Worm (Caenorhabditis elegans) whole organism, young adult: Measurements from ENCODE around the gene fipr-25.

ENCODE experiments used
- B0336.3 ChIP-seq: fragments of 200-800 bp; sonication (Bioruptor generic); IDR thresholded peaks from 2 replicates; pipeline ENCODE4 v1.3.6; 2022; ENCODE audit warnings: missing genetic modification characterization, missing compliant biosample characterization
- F10E7.11 ChIP-seq: sonication (generic microtip); optimal IDR thresholded peaks from 2 replicates; lab custom pipeline; 2017; ENCODE audit warnings: mild to moderate bottlenecking, missing genetic modification characterization, moderate library complexity, missing compliant biosample characterization
- F22D6.2 ChIP-seq: sonication (generic microtip); optimal IDR thresholded peaks from 2 replicates; lab custom pipeline; 2016; ENCODE audit warnings: mild to moderate bottlenecking, missing genetic modification characterization, missing compliant biosample characterization
- F39B2.1 ChIP-seq: fragments of 200-800 bp; sonication (Bioruptor generic); IDR thresholded peaks from 2 replicates; pipeline ENCODE4 v1.3.6; 2022; ENCODE audit warnings: missing genetic modification reagents, missing genetic modification characterization, missing compliant biosample characterization
- F52B5.7 ChIP-seq: sonication (generic microtip); optimal IDR thresholded peaks from 2 replicates; lab custom pipeline; 2016; ENCODE audit warnings: mild to moderate bottlenecking, missing genetic modification characterization, missing compliant biosample characterization
- F57A8.1 ChIP-seq: fragments of 200-800 bp; sonication (Bioruptor generic); optimal IDR thresholded peaks from 2 replicates; lab custom pipeline; 2018; ENCODE audit warnings: mild to moderate bottlenecking, missing genetic modification characterization, moderate library complexity, missing compliant biosample characterization
- K11D2.4 ChIP-seq: fragments of 200-800 bp; sonication (Bioruptor generic); IDR thresholded peaks from 2 replicates; pipeline ENCODE4 v1.3.6; 2022; ENCODE audit warnings: missing genetic modification reagents, missing genetic modification characterization, missing compliant biosample characterization
- K12H6.12 ChIP-seq: fragments of 200-800 bp; sonication (Bioruptor generic); optimal IDR thresholded peaks from 2 replicates; lab custom pipeline; 2018; ENCODE audit warnings: mild to moderate bottlenecking, missing genetic modification characterization, missing compliant biosample characterization
- T07F8.4 ChIP-seq: sonication (generic microtip); optimal IDR thresholded peaks from 2 replicates; lab custom pipeline; 2016; ENCODE audit warnings: mild to moderate bottlenecking, missing genetic modification characterization, moderate library complexity, missing compliant biosample characterization
- Y53G8AR.9 ChIP-seq: fragments of 200-800 bp; sonication (Bioruptor generic); conservative IDR thresholded peaks from 2 replicates; pipeline ENCODE4 v1.3.6; 2022; ENCODE audit warnings: missing genetic modification reagents, missing genetic modification characterization, missing compliant biosample characterization
- Y56A3A.18 ChIP-seq: fragments of 200-800 bp; sonication (Bioruptor generic); IDR thresholded peaks from 2 replicates; pipeline ENCODE4 v1.3.6; 2022; ENCODE audit warnings: missing genetic modification reagents, missing genetic modification characterization, missing compliant biosample characterization
- Y79H2A.3 ChIP-seq: fragments of 200-800 bp; sonication (Bioruptor generic); conservative IDR thresholded peaks from 2 replicates; pipeline ENCODE4 v1.3.6; 2022; ENCODE audit warnings: missing genetic modification reagents, missing genetic modification characterization, missing compliant biosample characterization
- athp-1 ChIP-seq: sonication (generic microtip); optimal IDR thresholded peaks from 2 replicates; lab custom pipeline; 2017; ENCODE audit warnings: mild to moderate bottlenecking, missing genetic modification characterization, missing compliant biosample characterization
- attf-3 ChIP-seq: fragments of 200-800 bp; sonication (Bioruptor generic); conservative IDR thresholded peaks from 2 replicates; pipeline ENCODE4 v1.3.6; 2022; ENCODE audit warnings: missing genetic modification reagents, missing genetic modification characterization, missing compliant biosample characterization
- cebp-1 ChIP-seq, 2 experiments: fragments of 200-800 bp in 1 of 2; sonication (Bioruptor generic) in 1 of 2; sonication (generic microtip) in 1 of 2; IDR thresholded peaks in 1 of 2; optimal IDR thresholded peaks in 1 of 2; 2 replicates each; pipeline versions ENCODE4 v1.3.6 to Lab custom; 2017 to 2022; ENCODE audit warnings: missing compliant biosample characterization in 2 of 2, missing genetic modification characterization in 2 of 2, mild to moderate bottlenecking in 1 of 2, missing genetic modification reagents in 1 of 2, moderate library complexity in 1 of 2
- ceh-100 ChIP-seq: fragments of 200-800 bp; sonication (Bioruptor generic); IDR thresholded peaks from 2 replicates; pipeline ENCODE4 v1.3.6; 2022; ENCODE audit warnings: missing genetic modification reagents, missing genetic modification characterization, missing compliant biosample characterization
- ceh-27 ChIP-seq: fragments of 200-800 bp; sonication (Bioruptor generic); optimal IDR thresholded peaks from 2 replicates; lab custom pipeline; 2018; ENCODE audit warnings: mild to moderate bottlenecking, missing genetic modification characterization, moderate library complexity, missing compliant biosample characterization
- die-1 ChIP-seq: sonication (generic microtip); optimal IDR thresholded peaks from 2 replicates; lab custom pipeline; 2016; ENCODE audit warnings: missing genotype, mild to moderate bottlenecking, missing genetic modification characterization, missing compliant biosample characterization
- egrh-3 ChIP-seq: fragments of 200-800 bp; sonication (Bioruptor generic); IDR thresholded peaks from 2 replicates; pipeline ENCODE4 v1.3.6; 2022; ENCODE audit warnings: missing genetic modification reagents, missing genetic modification characterization, missing compliant biosample characterization
- gei-17 ChIP-seq: fragments of 200-800 bp; sonication (Bioruptor generic); optimal IDR thresholded peaks from 2 replicates; lab custom pipeline; 2018; ENCODE audit warnings: mild to moderate bottlenecking, missing genetic modification characterization, missing compliant biosample characterization
- hmg-1.2 ChIP-seq: fragments of 200-800 bp; sonication (Bioruptor generic); IDR thresholded peaks from 2 replicates; pipeline ENCODE4 v1.3.6; 2022; ENCODE audit warnings: missing genetic modification reagents, missing genetic modification characterization, missing compliant biosample characterization
- lin-35 ChIP-seq, 3 experiments: fragments of 150-350 bp in 2 of 3; sonication (generic microtip) in 1 of 3; optimal IDR thresholded peaks; 2 replicates each; lab custom pipeline; 2014 to 2018; ENCODE audit warnings: missing biosample characterization in 3 of 3, missing genetic modification characterization in 3 of 3, missing genetic modification reagents in 3 of 3
- lin-40 ChIP-seq: sonication (generic microtip); optimal IDR thresholded peaks from 2 replicates; lab custom pipeline; 2016; ENCODE audit warnings: missing genetic modification characterization, mild to moderate bottlenecking, missing compliant biosample characterization, missing genotype, missing genetic modification reagents
- lsl-1 ChIP-seq: fragments of 200-800 bp; sonication (Bioruptor generic); optimal IDR thresholded peaks from 2 replicates; lab custom pipeline; 2018; ENCODE audit warnings: mild to moderate bottlenecking, missing genetic modification characterization, moderate library complexity, missing compliant biosample characterization
- lsy-27 ChIP-seq: sonication (generic microtip); optimal IDR thresholded peaks from 2 replicates; lab custom pipeline; 2017; ENCODE audit warnings: missing genetic modification characterization, mild to moderate bottlenecking, missing compliant biosample characterization, antibody characterized with exemption, missing genotype, borderline replicate concordance; ENCODE audit not compliant: insufficient read depth
- madf-3 ChIP-seq: fragments of 200-800 bp; sonication (Bioruptor generic); IDR thresholded peaks from 2 replicates; pipeline ENCODE4 v1.3.6; 2022; ENCODE audit warnings: missing genetic modification reagents, missing genetic modification characterization, missing compliant biosample characterization
- mcd-1 ChIP-seq: fragments of 200-800 bp; sonication (Bioruptor generic); IDR thresholded peaks from 2 replicates; pipeline ENCODE4 v1.3.6; 2022; ENCODE audit warnings: missing genetic modification reagents, missing genetic modification characterization, missing compliant biosample characterization
- mes-4 ChIP-seq: sonication (generic microtip); optimal IDR thresholded peaks from 2 replicates; lab custom pipeline; 2016; ENCODE audit warnings: missing genotype, missing genetic modification characterization, missing compliant biosample characterization
- nfya-1 ChIP-seq: sonication (generic microtip); optimal IDR thresholded peaks from 2 replicates; lab custom pipeline; 2017; ENCODE audit warnings: antibody characterized with exemption, missing compliant biosample characterization, missing genetic modification characterization, borderline replicate concordance; ENCODE audit not compliant: insufficient read depth
- nfyb-1 ChIP-seq: fragments of 200-800 bp; sonication (Bioruptor generic); IDR thresholded peaks from 2 replicates; pipeline ENCODE4 v1.3.6; 2022; ENCODE audit warnings: missing genetic modification reagents, missing genetic modification characterization, missing compliant biosample characterization
- nhr-80 ChIP-seq: sonication (generic microtip); optimal IDR thresholded peaks from 2 replicates; lab custom pipeline; 2016; ENCODE audit warnings: missing genetic modification characterization, missing compliant biosample characterization
- pha-4 ChIP-seq: fragments of 150-350 bp; sonication (generic microtip); optimal IDR thresholded peaks from 2 replicates; lab custom pipeline; 2014; ENCODE audit warnings: missing biosample characterization, missing genetic modification reagents, missing genetic modification characterization
- snpc-1.3 ChIP-seq: sonication (generic microtip); optimal IDR thresholded peaks from 2 replicates; lab custom pipeline; 2017; ENCODE audit warnings: missing genetic modification characterization, mild to moderate bottlenecking, missing compliant biosample characterization, antibody characterized with exemption, moderate library complexity, missing genotype, missing genetic modification reagents; ENCODE audit not compliant: insufficient read depth
- snpc-3.4 ChIP-seq: sonication (generic microtip); optimal IDR thresholded peaks from 2 replicates; lab custom pipeline; 2017; ENCODE audit warnings: missing genetic modification characterization, mild to moderate bottlenecking, missing compliant biosample characterization, antibody characterized with exemption, moderate library complexity, missing genotype, missing genetic modification reagents
- snpc-4 ChIP-seq, 5 experiments: fragments of 150-350 bp in 1 of 5; sonication (generic microtip) in 4 of 5; optimal IDR thresholded peaks; 2 replicates each; lab custom pipeline; 2014 to 2018; ENCODE audit warnings: missing genetic modification characterization in 5 of 5, missing biosample characterization in 3 of 5, antibody characterized with exemption in 2 of 5, mild to moderate bottlenecking in 2 of 5, missing compliant biosample characterization in 2 of 5, missing genotype in 2 of 5, moderate library complexity in 2 of 5, missing genetic modification reagents in 1 of 5
- zfh-2 ChIP-seq: fragments of 200-800 bp; sonication (Bioruptor generic); conservative IDR thresholded peaks from 2 replicates; pipeline ENCODE4 v1.3.6; 2022; ENCODE audit warnings: missing genetic modification reagents, missing genetic modification characterization, missing compliant biosample characterization
- ztf-28 ChIP-seq: fragments of 200-800 bp; sonication (Bioruptor generic); IDR thresholded peaks from 2 replicates; pipeline ENCODE4 v1.3.6; 2022; ENCODE audit warnings: missing genetic modification reagents, missing genetic modification characterization, missing compliant biosample characterization
- ztf-6 ChIP-seq: fragments of 200-800 bp; sonication (Bioruptor generic); IDR thresholded peaks from 2 replicates; pipeline ENCODE4 v1.3.6; 2022; ENCODE audit warnings: missing genetic modification reagents, missing genetic modification characterization, missing compliant biosample characterization

fipr-25 gene

ce11 chrV:1940472-1941221, 16.6 kb upstream of the fipr-25 start:
- TF ChIP-seq ceh-27 (GFP tag; lab: Kevin White, UChicago), result peak; percentile 12
- TF ChIP-seq Y79H2A.3, result no peak
- TF ChIP-seq, all 124 proteins: peak for 1

ce11 chrV:1943465-1943864, 13.7 kb upstream of the fipr-25 start:
- TF ChIP-seq nfyb-1 (GFP tag; lab: Robert Waterston, UW), result no peak
- TF ChIP-seq cebp-1 (GFP tag; IDR thresholded peaks at IDR 0.05; lab: Robert Waterston, UW), result no peak
- peak; percentile 47 for TF ChIP-seq cebp-1 (tag; optimal IDR thresholded peaks at IDR 0.05; lab: Kevin White, UChicago)
- peak; percentile 17 for TF ChIP-seq lin-40
- peak; percentile 23 for TF ChIP-seq F57A8.1 (GFP tag; lab: Kevin White, UChicago)
- TF ChIP-seq ceh-27 (GFP tag; lab: Kevin White, UChicago), result peak; percentile 12
- TF ChIP-seq zfh-2 (GFP tag; lab: Robert Waterston, UW), result peak; percentile 86
- TF ChIP-seq Y56A3A.18 (GFP tag; lab: Robert Waterston, UW), result no peak
- TF ChIP-seq K12H6.12 (tag; lab: Kevin White, UChicago), result peak; percentile 61
- 0 out of 2 replicates have a peak, but pooled peaks have one; percentile 15 for TF ChIP-seq egrh-3 (GFP tag; lab: Robert Waterston, UW)
- no peak for TF ChIP-seq T07F8.4 (tag; lab: Kevin White, UChicago)
- peak; percentile 25; the same call in 1 of the 2 replicates for TF ChIP-seq mcd-1
- TF ChIP-seq hmg-1.2 (GFP tag; lab: Robert Waterston, UW), result 0 out of 2 replicates have a peak, but pooled peaks have one; percentile 7

- no peak for TF ChIP-seq ceh-27 (GFP tag; lab: Kevin White, UChicago)
- TF ChIP-seq lin-35 (GFP tag; optimal IDR thresholded peaks at IDR 0.05; lab: Kevin White, UChicago), result no peak
- TF ChIP-seq snpc-4 (GFP tag; optimal IDR thresholded peaks at IDR 0.05; lab: Kevin White, UChicago), result no peak
- TF ChIP-seq snpc-4 (tag; optimal IDR thresholded peaks at IDR 0.05; lab: Kevin White, UChicago), result no peak
- TF ChIP-seq F22D6.2 (tag; lab: Kevin White, UChicago), result no peak
- TF ChIP-seq F10E7.11 (tag; lab: Kevin White, UChicago), result no peak
- TF ChIP-seq F39B2.1 (GFP tag; lab: Robert Waterston, UW), result no peak
- TF ChIP-seq pha-4, result no peak
- TF ChIP-seq nfya-1 (tag; lab: Kevin White, UChicago), result no peak
- no peak for TF ChIP-seq B0336.3
- TF ChIP-seq athp-1, result no peak
- no peak for TF ChIP-seq ztf-28 (GFP tag; lab: Robert Waterston, UW)
- TF ChIP-seq attf-3, result no peak
- no peak for TF ChIP-seq Y53G8AR.9 (GFP tag; lab: Robert Waterston, UW)
- TF ChIP-seq madf-3 (GFP tag; lab: Robert Waterston, UW), result no peak
- TF ChIP-seq lsl-1, result no peak
- no peak for TF ChIP-seq die-1 (tag; lab: Kevin White, UChicago)
Measured at ce11 chrV:1945875-1946274, 11.3 kb upstream of the fipr-25 start.

DNA sequence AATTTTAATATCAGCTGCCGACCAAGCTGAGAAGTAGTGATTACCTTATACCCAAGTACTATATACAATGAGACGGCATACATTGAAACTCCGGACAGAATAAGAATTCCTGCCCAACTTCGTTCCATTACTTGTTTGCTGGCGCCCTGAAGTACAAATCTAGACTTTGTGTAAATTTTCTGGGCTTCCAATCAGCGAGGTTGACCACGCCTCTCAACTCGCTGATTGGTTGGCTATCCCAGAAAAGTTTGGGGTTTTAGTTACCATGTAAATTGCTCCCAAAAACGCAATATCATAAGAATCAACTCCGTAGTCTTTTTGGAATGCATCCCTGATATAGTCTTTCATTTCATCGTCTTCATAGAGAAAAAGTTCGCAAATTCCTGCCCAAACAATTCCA, 2.0 kb upstream of the fipr-25 start:
- TF ChIP-seq ceh-100 (GFP tag; lab: Robert Waterston, UW), result no peak
- TF ChIP-seq Y53G8AR.9 (GFP tag; lab: Robert Waterston, UW), result no peak
- TF ChIP-seq cebp-1 (GFP tag; IDR thresholded peaks at IDR 0.05; lab: Robert Waterston, UW), result no peak
- TF ChIP-seq cebp-1 (tag; optimal IDR thresholded peaks at IDR 0.05; lab: Kevin White, UChicago), result no peak
- no peak for TF ChIP-seq hmg-1.2 (GFP tag; lab: Robert Waterston, UW)
- TF ChIP-seq nhr-80 (tag; lab: Kevin White, UChicago), result no peak
- TF ChIP-seq mes-4 (tag; lab: Kevin White, UChicago), result no peak
- no peak for TF ChIP-seq snpc-4 (GFP tag; optimal IDR thresholded peaks at IDR 0.05; lab: Kevin White, UChicago)
- no peak for TF ChIP-seq snpc-4 (tag; optimal IDR thresholded peaks at IDR 0.05; lab: Kevin White, UChicago)
- TF ChIP-seq gei-17 (GFP tag; lab: Kevin White, UChicago), result no peak
- TF ChIP-seq snpc-1.3, result no peak
- no peak for TF ChIP-seq lsl-1
- TF ChIP-seq F52B5.7 (tag; lab: Kevin White, UChicago), result no peak
- TF ChIP-seq F57A8.1 (GFP tag; lab: Kevin White, UChicago), result no peak
- TF ChIP-seq ztf-6 (GFP tag; lab: Robert Waterston, UW), result no peak
- no peak for TF ChIP-seq lsy-27 (tag; lab: Kevin White, UChicago)
- no peak for TF ChIP-seq F10E7.11 (tag; lab: Kevin White, UChicago)
- TF ChIP-seq K11D2.4, result no peak
- no peak for TF ChIP-seq snpc-3.4 (tag; lab: Kevin White, UChicago)
